Fruit fly (Drosophila melanogaster) whole organism, embryonic: ENCODE results near the gene Dmtn.
A peak's percentile ranks its signal among the peaks of the same experiment; 100 is the strongest.

Experiments used
- Ptx1 ChIP-seq: fragments of 200-800 bp; sonication (Bioruptor generic); IDR thresholded peaks from 2 replicates; pipeline ENCODE4 v1.3.6; 2022; ENCODE audit warnings: missing biosample characterization, missing genetic modification characterization
- zen2 ChIP-seq: fragments of 200-800 bp; sonication (Bioruptor generic); IDR thresholded peaks from 3 replicates; pipeline ENCODE4 v1.3.6; 2022; ENCODE audit warnings: missing biosample characterization, missing genetic modification characterization; ENCODE audit not compliant: partially characterized antibody

DNA sequence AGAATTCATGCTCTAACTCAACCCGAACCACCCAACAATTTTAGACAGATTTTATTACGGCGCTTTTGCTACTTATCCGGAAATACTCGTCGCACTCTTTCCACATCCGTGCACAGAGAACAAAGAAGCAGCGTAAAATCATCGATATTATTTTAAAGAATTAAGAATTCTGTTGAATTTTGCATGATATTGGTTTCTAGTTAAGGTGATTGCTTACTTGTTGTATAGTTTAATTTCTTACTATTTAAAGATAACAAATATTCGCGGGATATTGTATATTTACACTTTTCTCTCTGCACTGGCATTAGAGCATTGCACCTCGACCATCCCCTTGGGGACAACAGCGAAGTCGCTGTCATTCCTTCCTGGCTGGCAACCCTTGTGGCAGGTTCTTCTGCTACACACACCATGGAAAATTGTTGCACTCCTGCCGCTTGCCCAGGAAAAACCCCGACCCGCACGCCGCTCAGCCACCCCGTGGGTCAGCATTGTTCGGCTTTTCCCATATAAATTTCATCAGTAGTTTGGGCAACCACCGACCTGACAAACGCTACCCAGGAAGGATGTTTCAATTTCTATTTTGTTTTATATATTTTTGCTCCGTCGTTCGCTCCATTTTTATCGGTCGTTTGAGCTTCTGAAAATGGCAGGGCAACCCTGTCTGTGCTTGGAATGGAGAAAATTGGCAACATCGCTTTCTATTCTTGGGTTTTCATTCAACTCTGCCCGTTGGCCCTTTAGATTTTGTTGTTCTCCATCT lies 22.1 kb upstream of the Dmtn start:
- TF ChIP-seq Ptx1 (GFP tag; lab: Robert Waterston, UW) (peak; percentile 85), zen2 (GFP tag; lab: Robert Waterston, UW) (no peak)
